Worm (Caenorhabditis elegans): ENCODE results near the gene K11H12.3.

Gene K11H12.3

ce11 chrIV:673313-673712 is at the start of gene K11H12.3:
Gene K11H12.3, minus strand, starts transcription at chrIV:673480.
- TF ChIP-seq dao-5 (tag; optimal IDR thresholded peaks at IDR 0.05) (no peak), him-1 (tag; optimal IDR thresholded peaks at IDR 0.05) (no peak), W03F9.2 (tag; optimal IDR thresholded peaks at IDR 0.05) (no peak)

- TF ChIP-seq dao-5 (tag; optimal IDR thresholded peaks at IDR 0.05) = no peak
- TF ChIP-seq W03F9.2 (tag; optimal IDR thresholded peaks at IDR 0.05) = no peak
- no peak for TF ChIP-seq him-1 (tag; optimal IDR thresholded peaks at IDR 0.05)
These were observed 46.1 kb upstream of the K11H12.3 start, which contains the start of gene Y55F3C.10 for ce11 chrIV:719351-719750. Gene Y55F3C.10, minus strand, starts transcription at chrIV:719451.

- TF ChIP-seq him-1 (tag; optimal IDR thresholded peaks at IDR 0.05) = no peak
- no peak for TF ChIP-seq dao-5 (tag; optimal IDR thresholded peaks at IDR 0.05)
- no peak for TF ChIP-seq W03F9.2 (tag; optimal IDR thresholded peaks at IDR 0.05)
These were observed 43.0 kb upstream of the K11H12.3 start, which contains the start of gene clec-164 for ce11 chrIV:716323-716722. Gene clec-164, plus strand, starts transcription at chrIV:716623.

- TF ChIP-seq W03F9.2 (tag; optimal IDR thresholded peaks at IDR 0.05) = no peak
- no peak for TF ChIP-seq dao-5 (tag; optimal IDR thresholded peaks at IDR 0.05)
- no peak for TF ChIP-seq him-1 (tag; optimal IDR thresholded peaks at IDR 0.05)
These were observed 42.2 kb upstream of the K11H12.3 start for ce11 chrIV:715433-715832.

- TF ChIP-seq W03F9.2 (tag; optimal IDR thresholded peaks at IDR 0.05) (no peak), dao-5 (tag; optimal IDR thresholded peaks at IDR 0.05) (no peak), him-1 (tag; optimal IDR thresholded peaks at IDR 0.05) (no peak)
These were observed 34.4 kb upstream of the K11H12.3 start, which contains the start of gene cutl-26 for ce11 chrIV:707635-708034. Gene cutl-26, minus strand, starts transcription at chrIV:707735.

- no peak for TF ChIP-seq dao-5 (tag; optimal IDR thresholded peaks at IDR 0.05)
- TF ChIP-seq him-1 (tag; optimal IDR thresholded peaks at IDR 0.05) = no peak
- TF ChIP-seq W03F9.2 (tag; optimal IDR thresholded peaks at IDR 0.05) = no peak
These were observed 25.0 kb upstream of the K11H12.3 start, which contains the start of gene Y55F3C.17 for ce11 chrIV:698304-698703. Gene Y55F3C.17, minus strand, starts transcription at chrIV:698404.

ce11 chrIV:684748-685147 is 11.5 kb upstream of the K11H12.3 start:
- TF ChIP-seq him-1 (tag; optimal IDR thresholded peaks at IDR 0.05) (no peak), dao-5 (tag; optimal IDR thresholded peaks at IDR 0.05) (no peak)

ce11 chrIV:684197-684596 is 10.9 kb upstream of the K11H12.3 start, which contains the start of gene cutl-28:
Gene cutl-28, plus strand, starts transcription at chrIV:684497.
- no peak for TF ChIP-seq W03F9.2 (tag; optimal IDR thresholded peaks at IDR 0.05)
- no peak for TF ChIP-seq dao-5 (tag; optimal IDR thresholded peaks at IDR 0.05)
- no peak for TF ChIP-seq him-1 (tag; optimal IDR thresholded peaks at IDR 0.05)

- TF ChIP-seq W03F9.2 (tag; optimal IDR thresholded peaks at IDR 0.05) (no peak), him-1 (tag; optimal IDR thresholded peaks at IDR 0.05) (peak; percentile 41), dao-5 (tag; optimal IDR thresholded peaks at IDR 0.05) (peak; percentile 57)
These were observed 9.6 kb upstream of the K11H12.3 start for ce11 chrIV:682726-683340.

ce11 chrIV:676280-676679 is 3.0 kb upstream of the K11H12.3 start, which contains the start of gene K11H12.5:
Gene K11H12.5, plus strand, starts transcription at chrIV:676580.
- no peak for TF ChIP-seq W03F9.2 (tag; optimal IDR thresholded peaks at IDR 0.05)
- TF ChIP-seq dao-5 (tag; optimal IDR thresholded peaks at IDR 0.05) = no peak
- TF ChIP-seq him-1 (tag; optimal IDR thresholded peaks at IDR 0.05) = no peak

ce11 chrIV:675471-676159 is 2.3 kb upstream of the K11H12.3 start, which contains the start of the genes K11H12.4 and K11H12.10:
Gene K11H12.4, minus strand, starts transcription at chrIV:675883.
Gene K11H12.10, plus strand, starts transcription at chrIV:676075.
- no peak for TF ChIP-seq him-1 (tag; optimal IDR thresholded peaks at IDR 0.05)
- no peak for TF ChIP-seq dao-5 (tag; optimal IDR thresholded peaks at IDR 0.05)
- TF ChIP-seq W03F9.2 (tag; optimal IDR thresholded peaks at IDR 0.05) = no peak

- TF ChIP-seq dao-5 (tag; optimal IDR thresholded peaks at IDR 0.05) = no peak
These were observed 2.8 kb downstream of the K11H12.3 start, which contains the start of gene K11H12.11 for ce11 chrIV:670455-670854. Gene K11H12.11, minus strand, starts transcription at chrIV:670555.

- no peak for TF ChIP-seq dao-5 (tag; optimal IDR thresholded peaks at IDR 0.05)
These were observed 6.3 kb downstream of the K11H12.3 start, which contains the start of gene K11H12.6 for ce11 chrIV:666991-667390. Gene K11H12.6, plus strand, starts transcription at chrIV:667291.

- TF ChIP-seq W03F9.2 (tag; optimal IDR thresholded peaks at IDR 0.05) (no peak), him-1 (tag; optimal IDR thresholded peaks at IDR 0.05) (no peak), dao-5 (tag; optimal IDR thresholded peaks at IDR 0.05) (no peak)
These were observed 8.1 kb downstream of the K11H12.3 start, which contains the start of gene K11H12.7 for ce11 chrIV:665225-665624. Gene K11H12.7, plus strand, starts transcription at chrIV:665525.
